Fruit fly (Drosophila melanogaster) whole organism, adult: ENCODE measurements around the gene CG17343.

ENCODE experiments used
- cnc ChIP-seq, 2 experiments: fragments of >200 bp; optimal IDR thresholded peaks; 2 replicates each; lab custom pipeline; 2017
- kay ChIP-seq: fragments of 200-800 bp; sonication (Bioruptor generic); peaks from one replicate; lab custom pipeline; 2016; ENCODE audit warnings: missing biosample characterization, missing genetic modification characterization, borderline replicate concordance

DNA sequence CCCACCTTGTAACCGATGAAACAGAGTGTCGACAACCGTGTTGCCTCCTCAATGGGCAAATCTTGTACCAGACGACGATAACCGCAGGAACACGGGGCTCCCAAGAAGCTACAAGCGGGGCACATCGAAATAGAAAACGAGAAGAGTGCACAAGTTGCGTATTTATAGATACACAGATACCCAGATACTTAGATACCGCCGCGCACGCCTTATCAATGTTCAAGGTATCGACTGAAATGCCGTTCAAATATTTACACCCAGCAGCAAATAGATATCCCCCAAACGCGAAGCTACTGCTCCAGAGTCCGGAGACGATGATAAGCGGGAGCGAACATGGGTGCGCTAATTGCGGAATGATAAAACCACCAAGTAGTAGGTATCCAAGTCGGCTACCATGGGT is 33.9 kb downstream of the CG17343 start:
- TF ChIP-seq cnc (optimal IDR thresholded peaks at IDR 0.05; lab: Kevin White, UChicago) (no peak), kay (GFP tag; lab: Kevin White, UChicago) (no peak)
